Worm (Caenorhabditis elegans) whole organism, young adult: ENCODE measurements around the gene T11G6.5.

Source experiments
- B0035.1 ChIP-seq: sonication (generic microtip); optimal IDR thresholded peaks from 2 replicates; lab custom pipeline; 2016; ENCODE audit warnings: missing genetic modification characterization, mild to moderate bottlenecking, missing compliant biosample characterization, missing genotype, missing genetic modification reagents
- C06A6.2 ChIP-seq: fragments of 200-800 bp; sonication (Bioruptor generic); conservative IDR thresholded peaks from 2 replicates; pipeline ENCODE4 v1.3.6; 2022; ENCODE audit warnings: missing genetic modification characterization, missing compliant biosample characterization
- F10E7.11 ChIP-seq: sonication (generic microtip); optimal IDR thresholded peaks from 2 replicates; lab custom pipeline; 2017; ENCODE audit warnings: mild to moderate bottlenecking, missing genetic modification characterization, moderate library complexity, missing compliant biosample characterization
- F39B2.1 ChIP-seq: fragments of 200-800 bp; sonication (Bioruptor generic); IDR thresholded peaks from 2 replicates; pipeline ENCODE4 v1.3.6; 2022; ENCODE audit warnings: missing genetic modification reagents, missing genetic modification characterization, missing compliant biosample characterization
- F52B5.7 ChIP-seq: sonication (generic microtip); optimal IDR thresholded peaks from 2 replicates; lab custom pipeline; 2016; ENCODE audit warnings: mild to moderate bottlenecking, missing genetic modification characterization, missing compliant biosample characterization
- F57C9.4 ChIP-seq: sonication (generic microtip); optimal IDR thresholded peaks from 2 replicates; lab custom pipeline; 2017; ENCODE audit warnings: mild to moderate bottlenecking, missing genetic modification characterization, missing compliant biosample characterization
- Y53G8AR.9 ChIP-seq: fragments of 200-800 bp; sonication (Bioruptor generic); conservative IDR thresholded peaks from 2 replicates; pipeline ENCODE4 v1.3.6; 2022; ENCODE audit warnings: missing genetic modification reagents, missing genetic modification characterization, missing compliant biosample characterization
- aptf-2 ChIP-seq: fragments of 200-800 bp; sonication (Bioruptor generic); conservative IDR thresholded peaks from 2 replicates; pipeline ENCODE4 v1.3.6; 2022; ENCODE audit warnings: missing genetic modification reagents, missing genetic modification characterization, missing compliant biosample characterization
- cebp-1 ChIP-seq, 2 experiments: fragments of 200-800 bp in 1 of 2; sonication (Bioruptor generic) in 1 of 2; sonication (generic microtip) in 1 of 2; IDR thresholded peaks in 1 of 2; optimal IDR thresholded peaks in 1 of 2; 2 replicates each; pipeline versions ENCODE4 v1.3.6 to Lab custom; 2017 to 2022; ENCODE audit warnings: missing compliant biosample characterization in 2 of 2, missing genetic modification characterization in 2 of 2, mild to moderate bottlenecking in 1 of 2, missing genetic modification reagents in 1 of 2, moderate library complexity in 1 of 2
- cebp-2 ChIP-seq: fragments of 200-800 bp; sonication (Bioruptor generic); IDR thresholded peaks from 2 replicates; pipeline ENCODE4 v1.3.6; 2022; ENCODE audit warnings: missing genetic modification characterization, missing compliant biosample characterization
- ceh-40 ChIP-seq: fragments of 200-800 bp; sonication (Bioruptor generic); IDR thresholded peaks from 2 replicates; pipeline ENCODE4 v1.3.6; 2022; ENCODE audit warnings: missing genetic modification characterization, missing compliant biosample characterization
- ceh-91 ChIP-seq: fragments of 200-800 bp; sonication (Bioruptor generic); IDR thresholded peaks from 2 replicates; pipeline ENCODE4 v1.3.6; 2022; ENCODE audit warnings: missing genetic modification reagents, missing genetic modification characterization, missing compliant biosample characterization
- dox-1 ChIP-seq: fragments of 200-800 bp; sonication (Bioruptor generic); IDR thresholded peaks from 2 replicates; pipeline ENCODE4 v1.3.6; 2022; ENCODE audit warnings: missing genetic modification reagents, missing genetic modification characterization, missing compliant biosample characterization
- dpl-1 ChIP-seq: fragments of 150-350 bp; optimal IDR thresholded peaks from 2 replicates; lab custom pipeline; 2014; ENCODE audit warnings: missing biosample characterization, missing genetic modification reagents, missing genetic modification characterization
- ekl-4 ChIP-seq: fragments of 200-800 bp; sonication (Bioruptor generic); IDR thresholded peaks from 2 replicates; pipeline ENCODE4 v1.3.6; 2022; ENCODE audit warnings: missing genetic modification reagents, missing genetic modification characterization, missing compliant biosample characterization
- fkh-3 ChIP-seq: sonication (generic microtip); optimal IDR thresholded peaks from 2 replicates; lab custom pipeline; 2016; ENCODE audit warnings: mild to moderate bottlenecking, missing genetic modification characterization, missing compliant biosample characterization
- gei-17 ChIP-seq: fragments of 200-800 bp; sonication (Bioruptor generic); optimal IDR thresholded peaks from 2 replicates; lab custom pipeline; 2018; ENCODE audit warnings: mild to moderate bottlenecking, missing genetic modification characterization, missing compliant biosample characterization
- him-1 ChIP-seq: sonication (generic microtip); optimal IDR thresholded peaks from 2 replicates; lab custom pipeline; 2016; ENCODE audit warnings: missing genotype, missing genetic modification reagents, missing genetic modification characterization, missing compliant biosample characterization
- lin-26 ChIP-seq: fragments of 200-800 bp; sonication (Bioruptor generic); IDR thresholded peaks from 2 replicates; pipeline ENCODE4 v1.3.6; 2022; ENCODE audit warnings: missing genetic modification reagents, missing genetic modification characterization, missing compliant biosample characterization
- lin-40 ChIP-seq: sonication (generic microtip); optimal IDR thresholded peaks from 2 replicates; lab custom pipeline; 2016; ENCODE audit warnings: missing genetic modification characterization, mild to moderate bottlenecking, missing compliant biosample characterization, missing genotype, missing genetic modification reagents
- lir-1 ChIP-seq: fragments of 200-800 bp; sonication (Bioruptor generic); conservative IDR thresholded peaks from 2 replicates; pipeline ENCODE4 v1.3.6; 2022; ENCODE audit warnings: missing genetic modification reagents, missing genetic modification characterization, missing compliant biosample characterization
- mel-28 ChIP-seq: sonication (generic microtip); optimal IDR thresholded peaks from 2 replicates; lab custom pipeline; 2016; ENCODE audit warnings: borderline replicate concordance, mild to moderate bottlenecking, missing genetic modification characterization, missing compliant biosample characterization
- nhr-179 ChIP-seq: sonication (generic microtip); optimal IDR thresholded peaks from 2 replicates; lab custom pipeline; 2016; ENCODE audit warnings: mild to moderate bottlenecking, missing genetic modification characterization, missing compliant biosample characterization
- pbrm-1 ChIP-seq: fragments of 200-800 bp; sonication (Bioruptor generic); IDR thresholded peaks from 2 replicates; pipeline ENCODE4 v1.3.6; 2022; ENCODE audit warnings: missing genetic modification reagents, missing genetic modification characterization, missing compliant biosample characterization
- sea-2 ChIP-seq: fragments of 200-800 bp; sonication (Bioruptor generic); IDR thresholded peaks from 2 replicates; pipeline ENCODE4 v1.3.6; 2022; ENCODE audit warnings: missing genetic modification characterization, missing compliant biosample characterization
- sptf-2 ChIP-seq: fragments of 200-800 bp; sonication (Bioruptor generic); optimal IDR thresholded peaks from 2 replicates; lab custom pipeline; 2018; ENCODE audit warnings: mild to moderate bottlenecking, missing genetic modification characterization, missing compliant biosample characterization
- tbp1 ChIP-seq: fragments of 200-800 bp; sonication (Bioruptor generic); optimal IDR thresholded peaks from 2 replicates; lab custom pipeline; 2018; ENCODE audit warnings: mild to moderate bottlenecking, missing genetic modification characterization, missing compliant biosample characterization
- tbx-9 ChIP-seq: sonication (generic microtip); optimal IDR thresholded peaks from 2 replicates; lab custom pipeline; 2016; ENCODE audit warnings: borderline replicate concordance, missing genetic modification characterization, inconsistent platforms, missing compliant biosample characterization
- unc-130 ChIP-seq: sonication (generic microtip); optimal IDR thresholded peaks from 2 replicates; lab custom pipeline; 2016; ENCODE audit warnings: missing genetic modification reagents, missing genetic modification characterization, missing compliant biosample characterization
- ztf-22 ChIP-seq: fragments of 200-800 bp; sonication (Bioruptor generic); optimal IDR thresholded peaks from 2 replicates; lab custom pipeline; 2018; ENCODE audit warnings: mild to moderate bottlenecking, missing genetic modification characterization, moderate library complexity, missing compliant biosample characterization
- ztf-25 ChIP-seq: fragments of 200-800 bp; sonication (Bioruptor generic); IDR thresholded peaks from 2 replicates; pipeline ENCODE4 v1.3.6; 2022; ENCODE audit warnings: missing genetic modification reagents, missing genetic modification characterization, missing compliant biosample characterization
- ztf-6 ChIP-seq: fragments of 200-800 bp; sonication (Bioruptor generic); IDR thresholded peaks from 2 replicates; pipeline ENCODE4 v1.3.6; 2022; ENCODE audit warnings: missing genetic modification reagents, missing genetic modification characterization, missing compliant biosample characterization

T11G6.5 gene

DNA sequence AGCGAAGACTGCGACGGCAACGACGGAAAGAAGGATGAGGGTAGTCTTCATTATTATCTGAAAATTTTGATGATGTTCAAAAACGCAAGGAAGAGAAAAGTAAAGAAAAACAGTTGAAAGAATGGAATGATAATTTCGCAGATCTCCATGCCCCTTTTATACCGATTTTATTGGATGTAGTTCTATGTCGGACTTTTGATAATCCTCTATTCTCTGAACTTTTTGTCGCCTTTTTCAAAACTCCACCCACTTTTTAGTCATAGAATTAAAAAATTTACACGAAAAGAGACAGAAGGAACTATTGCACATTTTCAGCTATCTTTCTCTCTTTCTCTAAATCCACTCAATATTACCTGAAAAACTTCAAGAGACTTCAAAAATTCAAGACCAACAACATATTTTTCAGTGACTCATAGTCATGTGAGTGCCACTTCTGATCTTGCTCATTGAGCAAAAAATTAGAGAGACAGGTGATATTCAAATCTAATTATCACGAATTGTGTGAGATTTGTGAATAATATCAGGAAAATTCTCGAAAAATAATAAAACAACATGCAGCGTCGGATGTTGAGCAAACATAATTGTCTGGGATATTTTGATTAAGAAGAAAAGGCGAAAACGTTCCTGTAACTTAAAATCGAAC lies 47.4 kb upstream of the T11G6.5 start, which contains the start of gene F13E9.15 (continued):
- no peak for TF ChIP-seq cebp-2

ce11 chrIV:10887285-10887684 lies 44.7 kb upstream of the T11G6.5 start, which contains the start of gene F13E9.16:
Gene F13E9.16 (minus strand): TSS chrIV:10887385.
- TF ChIP-seq mel-28 (tag; lab: Kevin White, UChicago) (no peak), dpl-1 (GFP tag; lab: Kevin White, UChicago) (no peak), sptf-2 (GFP tag; lab: Kevin White, UChicago) (no peak), ztf-22 (GFP tag; lab: Kevin White, UChicago) (no peak), F10E7.11 (tag; lab: Kevin White, UChicago) (no peak), F39B2.1 (GFP tag; lab: Robert Waterston, UW) (no peak), ceh-91 (no peak), pbrm-1 (GFP tag; lab: Robert Waterston, UW) (no peak), C06A6.2 (no peak), F57C9.4 (tag; lab: Kevin White, UChicago) (no peak), lin-26 (GFP tag; lab: Robert Waterston, UW) (no peak), gei-17 (GFP tag; lab: Kevin White, UChicago) (no peak), dox-1 (GFP tag; lab: Robert Waterston, UW) (no peak), lin-40 (tag; lab: Kevin White, UChicago) (no peak), sea-2 (GFP tag; lab: Robert Waterston, UW) (no peak), cebp-1 (GFP tag; IDR thresholded peaks at IDR 0.05; lab: Robert Waterston, UW) (no peak), cebp-1 (tag; optimal IDR thresholded peaks at IDR 0.05; lab: Kevin White, UChicago) (no peak), tbp1 (GFP tag; lab: Kevin White, UChicago) (no peak), ceh-40 (GFP tag; lab: Robert Waterston, UW) (no peak), unc-130 (GFP tag; lab: Kevin White, UChicago) (no peak)

DNA sequence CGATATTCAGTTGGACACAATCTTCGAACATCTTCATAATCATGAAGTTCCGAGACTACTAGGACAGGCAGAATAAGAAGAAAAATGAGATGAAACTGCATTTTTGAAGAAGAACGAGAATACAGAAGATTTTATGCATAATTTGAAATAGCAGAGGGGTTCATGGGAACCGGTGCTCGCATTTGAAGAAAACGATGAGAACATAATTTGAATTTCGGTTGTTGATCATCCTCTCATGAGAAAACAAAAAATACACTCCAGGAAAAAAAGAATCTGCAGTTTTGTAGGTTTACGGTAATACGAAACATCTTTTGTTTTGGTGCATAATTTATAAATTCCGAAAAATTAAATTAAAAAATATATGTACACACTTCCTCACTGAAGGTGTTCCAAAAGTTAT lies 43.4 kb upstream of the T11G6.5 start, which contains the start of gene srlf-11:
TSS of gene srlf-11 (minus strand) at position 101 of the 400 bp plus-strand sequence.
- TF ChIP-seq F52B5.7: no peak
- TF ChIP-seq him-1 (tag; lab: Kevin White, UChicago): no peak
- TF ChIP-seq F57C9.4 (tag; lab: Kevin White, UChicago): no peak
- TF ChIP-seq nhr-179 (tag; lab: Kevin White, UChicago): no peak
- no peak for TF ChIP-seq tbx-9 (tag; lab: Kevin White, UChicago)
- TF ChIP-seq fkh-3 (tag; lab: Kevin White, UChicago): no peak
- TF ChIP-seq ztf-6 (GFP tag; lab: Robert Waterston, UW): no peak
- no peak for TF ChIP-seq Y53G8AR.9 (GFP tag; lab: Robert Waterston, UW)

DNA sequence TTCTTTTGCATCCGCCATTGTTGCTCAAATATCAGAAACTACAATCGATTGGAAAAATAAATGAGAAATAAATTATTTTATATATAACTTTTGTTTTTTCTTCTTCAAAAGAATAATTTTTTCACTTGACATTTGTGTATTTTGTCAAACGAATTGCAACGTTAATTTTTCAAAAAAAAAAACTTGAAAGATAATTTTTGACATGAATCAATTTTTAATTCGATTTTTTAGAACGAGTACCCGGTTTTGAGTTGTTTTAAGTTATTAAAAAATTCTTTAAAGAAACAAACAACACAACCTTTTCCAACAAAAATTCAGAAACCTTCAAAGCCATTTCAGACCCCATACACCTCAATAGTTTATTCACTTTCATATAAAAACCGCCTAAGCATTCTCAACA lies 41.7 kb upstream of the T11G6.5 start, which contains the start of gene F13E9.5:
TSS of gene F13E9.5 (minus strand) at position 101 of the 400 bp plus-strand sequence.
- no peak for TF ChIP-seq lir-1 (GFP tag; lab: Robert Waterston, UW)
- no peak for TF ChIP-seq ztf-25 (GFP tag; lab: Robert Waterston, UW)
- no peak for TF ChIP-seq aptf-2 (GFP tag; lab: Robert Waterston, UW)
- no peak for TF ChIP-seq ekl-4 (GFP tag; lab: Robert Waterston, UW)
- TF ChIP-seq B0035.1 (tag; lab: Kevin White, UChicago): no peak
- TF ChIP-seq, all 124 proteins: peak for 0
